Worm (Caenorhabditis elegans): ENCODE results near the gene R10F2.4.

R10F2.4 gene

DNA sequence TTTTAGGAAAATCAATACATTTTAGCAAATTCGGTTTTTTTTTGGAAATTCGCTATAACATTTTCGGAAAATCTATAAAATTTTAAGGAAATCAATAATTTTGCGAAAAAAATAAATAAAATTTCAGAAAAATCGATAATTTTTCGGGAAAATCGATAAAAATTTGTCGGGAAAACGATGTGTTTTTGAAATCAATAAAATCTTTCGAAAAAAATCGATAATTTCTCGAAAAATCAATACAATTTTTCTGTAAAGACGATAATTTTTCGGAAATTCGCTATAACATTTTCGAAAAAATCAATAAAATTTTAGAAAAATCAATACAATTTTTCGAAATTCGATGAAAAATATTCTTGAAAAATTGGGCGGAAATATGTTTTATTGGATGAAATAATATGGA, 38.9 kb upstream of the R10F2.4 start:
- TF ChIP-seq fkh-10 (GFP tag; optimal IDR thresholded peaks at IDR 0.05) (no peak), C34B4.2 (tag; optimal IDR thresholded peaks at IDR 0.05) (no peak), zag-1 (tag; optimal IDR thresholded peaks at IDR 0.05) (no peak), blmp-1 (tag; optimal IDR thresholded peaks at IDR 0.05) (no peak), ztf-4 (tag; optimal IDR thresholded peaks at IDR 0.05) (no peak), lin-13 (GFP tag; optimal IDR thresholded peaks at IDR 0.05) (no peak), fkh-8 (tag; optimal IDR thresholded peaks at IDR 0.05) (no peak), nhr-84 (tag; optimal IDR thresholded peaks at IDR 0.05) (no peak), dpl-1 (GFP tag; optimal IDR thresholded peaks at IDR 0.05) (no peak), sptf-1 (tag; optimal IDR thresholded peaks at IDR 0.05) (no peak), jun-1 (tag; optimal IDR thresholded peaks at IDR 0.05) (no peak), nhr-90 (tag; optimal IDR thresholded peaks at IDR 0.05; ENCODE audit: poor library complexity) (no peak), dsc-1 (tag; optimal IDR thresholded peaks at IDR 0.05) (no peak)

DNA sequence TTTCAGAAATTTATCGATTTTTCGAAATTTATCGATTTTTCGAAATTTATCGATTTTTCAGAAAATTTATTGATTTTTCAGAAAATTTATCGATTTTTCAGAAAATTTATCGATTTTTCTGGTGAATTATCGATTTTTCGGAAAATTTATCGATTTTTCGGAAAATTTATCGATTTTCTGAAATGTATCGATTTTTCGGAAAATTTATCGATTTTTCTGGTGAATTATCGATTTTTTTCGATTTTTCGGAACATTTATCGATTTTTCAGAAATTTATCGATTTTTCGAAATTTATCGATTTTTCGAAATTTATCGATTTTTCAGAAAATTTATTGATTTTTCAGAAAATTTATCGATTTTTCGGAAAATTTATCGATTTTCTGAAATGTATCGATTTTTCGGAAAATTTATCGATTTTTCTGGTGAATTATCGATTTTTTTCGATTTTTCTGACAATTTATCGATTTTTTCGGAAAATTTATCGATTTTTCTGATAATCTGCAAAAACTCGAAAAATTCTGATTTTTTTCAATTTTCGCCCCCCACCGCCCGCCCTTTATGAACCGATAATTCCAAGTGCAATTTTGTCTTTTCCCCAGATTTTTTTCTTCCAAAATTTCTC, 37.9 kb upstream of the R10F2.4 start:
- peak; percentile 56 for TF ChIP-seq nhr-85 (tag)

DNA sequence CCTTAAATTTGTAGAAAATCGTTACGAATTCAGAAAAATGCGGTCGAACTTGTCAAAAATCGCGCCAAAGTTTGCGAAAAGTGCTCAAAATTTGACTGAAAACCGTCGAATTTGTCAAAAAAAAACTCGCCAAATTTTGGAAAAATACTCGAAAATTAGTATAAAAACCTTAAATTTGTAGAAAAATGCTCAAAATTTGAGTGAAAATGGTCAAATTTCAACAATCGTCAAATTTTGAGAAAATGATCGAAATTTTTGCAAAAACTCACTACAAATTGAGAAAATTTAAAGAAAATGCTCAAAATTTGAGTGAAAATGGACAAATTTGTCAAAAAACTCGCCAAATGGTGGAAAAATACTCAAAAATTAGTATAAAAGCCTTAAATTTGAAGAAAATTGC, 29.5 kb upstream of the R10F2.4 start:
- no peak for TF ChIP-seq nhr-237 (tag; optimal IDR thresholded peaks at IDR 0.05)
- TF ChIP-seq efl-1 (optimal IDR thresholded peaks at IDR 0.05): no peak
- peak in 1 of 2 experiments; percentile 5 for TF ChIP-seq efl-1 (GFP tag; optimal IDR thresholded peaks at IDR 0.05 in 1 of 2)

DNA sequence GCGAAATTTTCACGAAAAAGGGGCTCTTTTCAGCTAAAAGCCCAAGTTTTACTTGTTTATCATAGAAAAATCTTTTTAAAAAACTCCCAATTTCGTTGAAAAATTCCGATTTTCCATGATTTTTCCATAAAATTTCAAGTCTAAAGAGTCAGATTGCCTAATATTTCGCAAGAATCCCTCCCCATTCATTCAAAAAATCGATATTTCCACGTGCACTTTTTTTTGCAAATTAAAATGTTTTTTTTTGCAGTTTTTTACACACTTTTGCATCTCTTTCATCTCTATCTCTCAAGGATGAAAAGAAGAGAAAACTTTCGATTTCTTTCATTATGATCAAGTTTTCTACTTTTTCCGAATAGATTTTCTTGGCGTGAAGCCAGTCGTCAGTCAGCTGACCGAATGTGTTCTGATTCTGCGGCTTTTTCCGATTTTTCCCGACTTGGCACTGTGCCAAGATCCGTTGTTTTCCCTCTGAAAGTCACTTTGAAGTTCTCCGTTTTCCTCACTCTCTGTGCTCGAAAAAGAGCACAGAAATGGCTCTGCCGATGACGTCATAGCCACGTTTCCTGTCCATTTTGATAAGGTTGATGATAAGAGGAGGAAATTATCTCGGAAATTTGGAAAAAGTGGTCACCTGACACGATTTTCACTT, 25.5 kb upstream of the R10F2.4 start:
- no peak for TF ChIP-seq ztf-11 (tag; optimal IDR thresholded peaks at IDR 0.05)
- no peak for TF ChIP-seq nhr-20 (tag; optimal IDR thresholded peaks at IDR 0.05)
- TF ChIP-seq zip-4 (GFP tag; optimal IDR thresholded peaks at IDR 0.05): no peak
- no peak for TF ChIP-seq snu-23 (GFP tag; optimal IDR thresholded peaks at IDR 0.05)
- TF ChIP-seq mep-1 (tag; optimal IDR thresholded peaks at IDR 0.05): peak; percentile 20
- TF ChIP-seq pag-3 (tag; optimal IDR thresholded peaks at IDR 0.05; ENCODE audit: borderline replicate concordance, insufficient read depth): no peak
- no peak for TF ChIP-seq nhr-76 (tag; optimal IDR thresholded peaks at IDR 0.05)
- no peak for TF ChIP-seq dsc-1 (tag; optimal IDR thresholded peaks at IDR 0.05)
- peak in 1 of 6 experiments; percentile 16 for TF ChIP-seq elt-3 (tag; optimal IDR thresholded peaks at IDR 0.05)
- no peak for TF ChIP-seq C16A3.4 (tag; optimal IDR thresholded peaks at IDR 0.05)
- TF ChIP-seq fkh-8 (tag; optimal IDR thresholded peaks at IDR 0.05): no peak
- no peak for TF ChIP-seq efl-1 (optimal IDR thresholded peaks at IDR 0.05)
- TF ChIP-seq efl-1 (GFP tag; optimal IDR thresholded peaks at IDR 0.05 in 1 of 2): peak in 1 of 2 experiments; percentile 38
- peak in 1 of 2 experiments; percentile 19 for TF ChIP-seq lsy-2 (tag; optimal IDR thresholded peaks at IDR 0.05)
- peak; percentile 54 for TF ChIP-seq skn-1 (tag; optimal IDR thresholded peaks at IDR 0.05)
- TF ChIP-seq C04F5.9 (tag; optimal IDR thresholded peaks at IDR 0.05): no peak
- no peak for TF ChIP-seq lin-15B (tag; optimal IDR thresholded peaks at IDR 0.05)
- no peak for TF ChIP-seq unc-30 (tag; optimal IDR thresholded peaks at IDR 0.05)
- TF ChIP-seq nhr-85 (tag): peak; percentile 54
- TF ChIP-seq lir-3 (tag; optimal IDR thresholded peaks at IDR 0.05; ENCODE audit: poor library complexity): no peak
- no peak for TF ChIP-seq fkh-10 (GFP tag; optimal IDR thresholded peaks at IDR 0.05)
- TF ChIP-seq ceh-88 (GFP tag; IDR thresholded peaks at IDR 0.05): no peak
- peak in 1 of 2 experiments; percentile 10 for TF ChIP-seq lin-35 (GFP tag; optimal IDR thresholded peaks at IDR 0.05)
- peak; percentile 93 for TF ChIP-seq elt-2 (tag; optimal IDR thresholded peaks at IDR 0.05)
- TF ChIP-seq nhr-84 (tag; optimal IDR thresholded peaks at IDR 0.05): no peak
- TF ChIP-seq pqm-1 (tag; optimal IDR thresholded peaks at IDR 0.05): no peak
- peak; percentile 99 for TF ChIP-seq blmp-1 (tag; optimal IDR thresholded peaks at IDR 0.05)

All from whole organism, L1 larva.